Worm (Caenorhabditis elegans): ENCODE measurements around the gene C01G10.15.

DNA sequence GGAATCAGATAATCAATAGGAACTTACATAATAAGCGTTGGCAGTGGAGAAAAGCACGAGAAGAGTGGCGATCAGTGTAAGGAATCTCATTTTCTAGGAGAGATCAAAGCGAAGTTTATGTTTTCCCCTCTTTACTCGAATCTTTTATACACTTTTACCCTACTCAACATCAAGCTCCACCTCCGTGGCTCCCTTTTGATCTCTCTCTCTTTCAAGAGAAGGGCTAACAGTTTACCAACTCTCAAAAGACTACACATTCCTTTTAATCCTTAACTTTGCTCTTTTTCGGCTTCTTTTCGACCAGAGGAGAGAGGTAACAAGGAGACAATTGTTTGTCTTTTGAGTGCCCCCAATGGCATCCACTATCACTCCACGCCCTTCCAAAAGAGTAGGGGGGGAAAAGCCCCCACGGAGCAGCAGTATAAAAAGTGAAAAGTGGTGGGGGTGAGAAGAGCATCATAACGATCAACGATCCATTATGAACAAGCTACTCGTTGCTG lies at the start of gene C01G10.15, which contains the start of gene C01G10.6:
- TF ChIP-seq W03F9.2 (tag; optimal IDR thresholded peaks at IDR 0.05) (no peak), him-1 (tag; optimal IDR thresholded peaks at IDR 0.05) (no peak)
